Fruit fly (Drosophila melanogaster) whole organism, embryonic: ENCODE results near the gene CG32295.

Experiments
- Adf1 ChIP-seq: fragments of 200-800 bp; sonication (Bioruptor generic); IDR thresholded peaks from 2 replicates; pipeline ENCODE4 v1.3.6; 2022; ENCODE audit warnings: missing biosample characterization, missing genetic modification characterization
- C15 ChIP-seq: fragments of 200-800 bp; sonication (Bioruptor generic); IDR thresholded peaks from 3 replicates; pipeline ENCODE4 v1.3.6; 2022; ENCODE audit warnings: missing biosample characterization, missing genetic modification characterization
- CG1024 ChIP-seq: fragments of 200-800 bp; sonication (Bioruptor generic); IDR thresholded peaks from 2 replicates; pipeline ENCODE4 v1.3.6; 2022; ENCODE audit warnings: missing biosample characterization, missing genetic modification characterization
- CG10462 ChIP-seq: fragments of 200-800 bp; sonication (Bioruptor generic); optimal IDR thresholded peaks from 2 replicates; lab custom pipeline; 2016; ENCODE audit warnings: missing biosample characterization, missing genetic modification characterization
- CG11398 ChIP-seq: fragments of 200-800 bp; sonication (Bioruptor generic); optimal IDR thresholded peaks from 2 replicates; lab custom pipeline; 2016; ENCODE audit warnings: missing biosample characterization, missing genetic modification characterization
- CG12236 ChIP-seq: fragments of 200-800 bp; sonication (Bioruptor generic); optimal IDR thresholded peaks from 2 replicates; lab custom pipeline; 2016; ENCODE audit warnings: missing biosample characterization, missing genetic modification characterization
- CG12299 ChIP-seq: fragments of 200-800 bp; sonication (Bioruptor generic); optimal IDR thresholded peaks from 2 replicates; lab custom pipeline; 2018; ENCODE audit warnings: missing biosample characterization, mild to moderate bottlenecking, missing genetic modification characterization
- CG12391 ChIP-seq: fragments of 200-800 bp; sonication (Bioruptor generic); optimal IDR thresholded peaks from 3 replicates; lab custom pipeline; 2018; ENCODE audit warnings: missing biosample characterization, mild to moderate bottlenecking, missing genetic modification characterization, moderate library complexity
- CG13624 ChIP-seq: fragments of 200-800 bp; sonication (Bioruptor generic); optimal IDR thresholded peaks from 2 replicates; lab custom pipeline; 2016; ENCODE audit warnings: missing biosample characterization, missing genetic modification characterization
- CG14965 ChIP-seq: fragments of 200-800 bp; sonication (Bioruptor generic); optimal IDR thresholded peaks from 2 replicates; lab custom pipeline; 2016; ENCODE audit warnings: missing biosample characterization, missing genetic modification characterization, borderline replicate concordance
- CG15073 ChIP-seq: fragments of 200-800 bp; sonication (Bioruptor generic); optimal IDR thresholded peaks from 2 replicates; lab custom pipeline; 2016; ENCODE audit warnings: missing biosample characterization, missing genetic modification characterization
- CG15479 ChIP-seq: fragments of 200-800 bp; sonication (Bioruptor generic); optimal IDR thresholded peaks from 3 replicates; lab custom pipeline; 2019; ENCODE audit warnings: missing biosample characterization, mild to moderate bottlenecking, missing genetic modification characterization, moderate library complexity
- CG1602 ChIP-seq: fragments of 200-800 bp; sonication (Bioruptor generic); optimal IDR thresholded peaks from 3 replicates; lab custom pipeline; 2016; ENCODE audit warnings: missing biosample characterization, missing genetic modification characterization
- CG16813 ChIP-seq: fragments of 200-800 bp; sonication (Bioruptor generic); IDR thresholded peaks from 3 replicates; pipeline ENCODE4 v1.3.6; 2022; ENCODE audit warnings: missing biosample characterization, missing genetic modification characterization; ENCODE audit not compliant: partially characterized antibody
- CG16863 ChIP-seq: fragments of 200-800 bp; sonication (Bioruptor generic); optimal IDR thresholded peaks from 3 replicates; lab custom pipeline; 2016; ENCODE audit warnings: missing biosample characterization, missing genetic modification characterization
- CG17912 ChIP-seq: fragments of 200-800 bp; sonication (Bioruptor generic); optimal IDR thresholded peaks from 2 replicates; lab custom pipeline; 2018; ENCODE audit warnings: missing biosample characterization, mild to moderate bottlenecking, missing genetic modification characterization
- CG18599 ChIP-seq: fragments of 200-800 bp; sonication (Bioruptor generic); optimal IDR thresholded peaks from 3 replicates; lab custom pipeline; 2017; ENCODE audit warnings: missing biosample characterization, missing genetic modification characterization, mild to moderate bottlenecking, moderate library complexity, missing genetic modification reagents
- CG2120 ChIP-seq: fragments of 200-800 bp; sonication (Bioruptor generic); optimal IDR thresholded peaks from 3 replicates; lab custom pipeline; 2016; ENCODE audit warnings: missing biosample characterization, missing genetic modification characterization
- CG3407 ChIP-seq: fragments of 200-800 bp; sonication (Bioruptor generic); optimal IDR thresholded peaks from 2 replicates; lab custom pipeline; 2018; ENCODE audit warnings: missing biosample characterization, mild to moderate bottlenecking, missing genetic modification characterization
- CG34224 ChIP-seq: fragments of 200-800 bp; sonication (Bioruptor generic); IDR thresholded peaks from 3 replicates; pipeline ENCODE4 v1.3.6; 2022; ENCODE audit warnings: missing biosample characterization, missing genetic modification characterization; ENCODE audit not compliant: partially characterized antibody
- CG6813 ChIP-seq: fragments of 200-800 bp; sonication (Bioruptor generic); optimal IDR thresholded peaks from 2 replicates; lab custom pipeline; 2017; ENCODE audit warnings: missing biosample characterization, missing genetic modification characterization, mild to moderate bottlenecking, moderate library complexity, missing genetic modification reagents
- CG7745 ChIP-seq: fragments of 200-800 bp; sonication (Bioruptor generic); optimal IDR thresholded peaks from 2 replicates; lab custom pipeline; 2018; ENCODE audit warnings: missing biosample characterization, mild to moderate bottlenecking, missing genetic modification characterization, moderate library complexity
- CG8924 ChIP-seq: fragments of 200-800 bp; optimal IDR thresholded peaks from 3 replicates; lab custom pipeline; 2019; ENCODE audit warnings: missing biosample characterization, mild to moderate bottlenecking, missing genetic modification characterization, moderate library complexity
- CG9215 ChIP-seq: fragments of 200-800 bp; sonication (Bioruptor generic); IDR thresholded peaks from 2 replicates; pipeline ENCODE4 v1.3.6; 2022; ENCODE audit warnings: missing biosample characterization, missing genetic modification characterization
- CHES-1-like ChIP-seq: fragments of 200-800 bp; sonication (Bioruptor generic); optimal IDR thresholded peaks from 2 replicates; lab custom pipeline; 2016; ENCODE audit warnings: missing biosample characterization, missing genetic modification characterization
- Drgx ChIP-seq: fragments of 200-800 bp; sonication (Bioruptor generic); IDR thresholded peaks from 2 replicates; pipeline ENCODE4 v1.3.6; 2022; ENCODE audit warnings: missing biosample characterization, missing genetic modification characterization
- Ets97D ChIP-seq: fragments of 200-800 bp; sonication (Bioruptor generic); optimal IDR thresholded peaks from 3 replicates; lab custom pipeline; 2016; ENCODE audit warnings: missing biosample characterization, missing genetic modification characterization
- Mes4 ChIP-seq: fragments of 200-800 bp; sonication (Bioruptor generic); optimal IDR thresholded peaks from 2 replicates; lab custom pipeline; 2016; ENCODE audit warnings: missing biosample characterization, missing genetic modification characterization
- Neu2 ChIP-seq: fragments of 200-800 bp; sonication (Bioruptor generic); optimal IDR thresholded peaks from 3 replicates; lab custom pipeline; 2016; ENCODE audit warnings: missing biosample characterization, missing genetic modification characterization, borderline replicate concordance
- Opbp ChIP-seq: fragments of 200-800 bp; sonication (Bioruptor generic); IDR thresholded peaks from 3 replicates; pipeline ENCODE4 v1.3.6; 2022; ENCODE audit warnings: missing biosample characterization, missing genetic modification characterization; ENCODE audit not compliant: partially characterized antibody
- bigmax ChIP-seq: fragments of 200-800 bp; sonication (Bioruptor generic); optimal IDR thresholded peaks from 2 replicates; lab custom pipeline; 2018; ENCODE audit warnings: missing biosample characterization, mild to moderate bottlenecking, missing genetic modification characterization
- caup ChIP-seq: fragments of 200-800 bp; sonication (Bioruptor generic); optimal IDR thresholded peaks from 3 replicates; lab custom pipeline; 2017; ENCODE audit warnings: missing biosample characterization, mild to moderate bottlenecking, missing genetic modification characterization, moderate library complexity; ENCODE audit not compliant: severe bottlenecking
- chif ChIP-seq, 2 experiments: fragments of 200-800 bp; sonication (Bioruptor generic); optimal IDR thresholded peaks; 3 replicates each; lab custom pipeline; 2016; ENCODE audit warnings: missing biosample characterization in 2 of 2, missing genetic modification characterization in 2 of 2
- corto ChIP-seq: fragments of 200-800 bp; sonication (Bioruptor generic); optimal IDR thresholded peaks from 2 replicates; lab custom pipeline; 2016; ENCODE audit warnings: missing biosample characterization, mild to moderate bottlenecking, missing genetic modification characterization, moderate library complexity
- croc ChIP-seq: fragments of 200-800 bp; sonication (Bioruptor generic); conservative IDR thresholded peaks from 3 replicates; pipeline ENCODE4 v1.3.6; 2022; ENCODE audit warnings: missing biosample characterization, missing genetic modification characterization
- ewg ChIP-seq: fragments of 200-800 bp; sonication (Bioruptor generic); optimal IDR thresholded peaks from 3 replicates; lab custom pipeline; 2017; ENCODE audit warnings: mild to moderate bottlenecking, missing biosample characterization, missing genetic modification reagents, missing genetic modification characterization
- oc ChIP-seq: fragments of 200-800 bp; sonication (Bioruptor generic); optimal IDR thresholded peaks from 2 replicates; lab custom pipeline; 2018; ENCODE audit warnings: missing biosample characterization, mild to moderate bottlenecking, missing genetic modification characterization, moderate library complexity
- peb ChIP-seq: fragments of 200-800 bp; sonication (Bioruptor generic); IDR thresholded peaks from 2 replicates; pipeline ENCODE4 v1.3.6; 2022; ENCODE audit warnings: missing biosample characterization, missing genetic modification characterization
- pfk ChIP-seq: fragments of 200-800 bp; sonication (Bioruptor generic); optimal IDR thresholded peaks from 2 replicates; lab custom pipeline; 2018; ENCODE audit warnings: missing biosample characterization, mild to moderate bottlenecking, missing genetic modification characterization, moderate library complexity
- phol ChIP-seq: fragments of 200-800 bp; sonication (Bioruptor generic); optimal IDR thresholded peaks from 3 replicates; lab custom pipeline; 2018; ENCODE audit warnings: missing biosample characterization, mild to moderate bottlenecking, missing genetic modification characterization, moderate library complexity
- seq ChIP-seq: fragments of 200-800 bp; sonication (Bioruptor generic); IDR thresholded peaks from 2 replicates; pipeline ENCODE4 v1.3.6; 2022; ENCODE audit warnings: missing biosample characterization, missing genetic modification characterization
- sob ChIP-seq: fragments of 200-800 bp; sonication (Bioruptor generic); IDR thresholded peaks from 2 replicates; pipeline ENCODE4 v1.3.6; 2022; ENCODE audit warnings: missing biosample characterization, missing genetic modification characterization
- trh ChIP-seq: fragments of 200-800 bp; sonication (Bioruptor generic); optimal IDR thresholded peaks from 2 replicates; lab custom pipeline; 2016; ENCODE audit warnings: missing biosample characterization, missing genetic modification characterization
- tx ChIP-seq: fragments of 200-800 bp; sonication (Bioruptor generic); optimal IDR thresholded peaks from 2 replicates; lab custom pipeline; 2016; ENCODE audit warnings: missing biosample characterization, missing genetic modification characterization
- unpg ChIP-seq: fragments of 200-800 bp; sonication (Bioruptor generic); optimal IDR thresholded peaks from 3 replicates; lab custom pipeline; 2018; ENCODE audit warnings: missing biosample characterization, mild to moderate bottlenecking, missing genetic modification characterization, moderate library complexity
- vfl ChIP-seq: fragments of 200-800 bp; sonication (Bioruptor generic); optimal IDR thresholded peaks from 2 replicates; lab custom pipeline; 2016; ENCODE audit warnings: missing biosample characterization, missing genetic modification characterization
- wdn ChIP-seq: fragments of 200-800 bp; sonication (Bioruptor generic); IDR thresholded peaks from 2 replicates; pipeline ENCODE4 v1.3.6; 2022; ENCODE audit warnings: missing biosample characterization, missing genetic modification characterization
- zf30C ChIP-seq: fragments of 200-800 bp; sonication (Bioruptor generic); optimal IDR thresholded peaks from 3 replicates; lab custom pipeline; 2018; ENCODE audit warnings: missing biosample characterization, mild to moderate bottlenecking, missing genetic modification characterization

CG32295 gene

dm6 chr3L:2531386-2532176 is 4.8 kb upstream of the CG32295 start (continued):
- TF ChIP-seq C15 (GFP tag; lab: Robert Waterston, UW) (peak; percentile 58; the same call in 1 of the 3 replicates), peb (GFP tag; lab: Robert Waterston, UW) (peak; percentile 53), oc (tag; lab: Kevin White, UChicago) (peak; percentile 73), CHES-1-like (GFP tag; lab: Kevin White, UChicago) (no peak), CG12299 (tag; lab: Kevin White, UChicago) (peak; percentile 69), corto (GFP tag; lab: Kevin White, UChicago) (peak; percentile 10), unpg (GFP tag; lab: Kevin White, UChicago) (peak; percentile 53), Neu2 (GFP tag; lab: Kevin White, UChicago) (no peak), phol (tag; lab: Kevin White, UChicago) (peak; percentile 76), CG9215 (GFP tag; lab: Robert Waterston, UW) (peak; percentile 63), bigmax (GFP tag; lab: Kevin White, UChicago) (no peak), Mes4 (GFP tag; lab: Kevin White, UChicago) (no peak), CG18599 (GFP tag; lab: Kevin White, UChicago) (peak; percentile 60), sob (peak; percentile 83), trh (GFP tag; lab: Kevin White, UChicago) (peak; percentile 40), CG2120 (GFP tag; lab: Kevin White, UChicago) (peak; percentile 70), caup (GFP tag; lab: Kevin White, UChicago) (peak; percentile 78), CG15479 (GFP tag; lab: Kevin White, UChicago) (no peak), CG6813 (GFP tag; lab: Kevin White, UChicago) (peak; percentile 79), CG12391 (peak; percentile 73), tx (GFP tag; lab: Kevin White, UChicago) (peak; percentile 11), wdn (GFP tag; lab: Robert Waterston, UW) (peak; percentile 70; the same call in 1 of the 2 replicates), croc (GFP tag; lab: Robert Waterston, UW) (peak; percentile 18; the same call in 1 of the 3 replicates), CG1602 (GFP tag; lab: Kevin White, UChicago) (peak; percentile 49), pfk (GFP tag; lab: Kevin White, UChicago) (peak; percentile 8), chif (GFP tag; optimal IDR thresholded peaks at IDR 0.05; lab: Kevin White, UChicago) (peak; percentile 29 to 70), ewg (GFP tag; lab: Kevin White, UChicago) (peak; percentile 17), CG11398 (GFP tag; lab: Kevin White, UChicago) (peak; percentile 37), CG7745 (tag; lab: Kevin White, UChicago) (peak; percentile 83), CG17912 (GFP tag; lab: Kevin White, UChicago) (peak; percentile 66), Opbp (GFP tag; lab: Robert Waterston, UW) (peak; percentile 37; the same call in 1 of the 3 replicates), CG14965 (peak; percentile 99), zf30C (peak; percentile 96), CG10462 (GFP tag; lab: Kevin White, UChicago) (peak; percentile 28), seq (GFP tag; lab: Robert Waterston, UW) (peak; percentile 51; the same call in 1 of the 2 replicates), CG3407 (GFP tag; lab: Kevin White, UChicago) (peak; percentile 71), CG34224 (GFP tag; lab: Robert Waterston, UW) (no peak), CG12236 (GFP tag; lab: Kevin White, UChicago) (no peak), CG15073 (GFP tag; lab: Kevin White, UChicago) (no peak), Ets97D (peak; percentile 76), Drgx (GFP tag; lab: Robert Waterston, UW) (peak; percentile 68), Adf1 (GFP tag; lab: Robert Waterston, UW) (peak; percentile 10), vfl (peak; percentile 16), CG16863 (GFP tag; lab: Kevin White, UChicago) (no peak), CG16813 (GFP tag; lab: Robert Waterston, UW) (no peak), CG13624 (peak; percentile 55), CG8924 (tag; lab: Kevin White, UChicago) (peak; percentile 80), CG1024 (GFP tag; lab: Robert Waterston, UW) (peak; percentile 68)
